Worm (Caenorhabditis elegans): Measurements from ENCODE around the gene spex-3.
A peak's percentile ranks its signal among the peaks of the same experiment; 100 is the strongest.

The spex-3 gene

ce11 chrIII:1695006-1695405, 7.2 kb downstream of the spex-3 start, which contains the start of gene srd-64:
TSS of gene srd-64 (minus strand) at chrIII:1695106.
- TF ChIP-seq R02D3.7 (tag; optimal IDR thresholded peaks at IDR 0.05): no peak
- no peak for TF ChIP-seq eor-1 (tag; optimal IDR thresholded peaks at IDR 0.05)
- no peak for TF ChIP-seq lin-15B (tag; optimal IDR thresholded peaks at IDR 0.05)

- TF ChIP-seq ceh-28 (tag; optimal IDR thresholded peaks at IDR 0.05) (no peak), hmg-11 (tag; optimal IDR thresholded peaks at IDR 0.05) (no peak), fos-1 (tag; optimal IDR thresholded peaks at IDR 0.05) (no peak), eor-1 (tag; optimal IDR thresholded peaks at IDR 0.05) (no peak), nhr-77 (tag; optimal IDR thresholded peaks at IDR 0.05) (no peak)
These were observed 12.3 kb downstream of the spex-3 start, which contains the start of gene Y22D7AR.14 for ce11 chrIII:1689927-1690326. TSS of gene Y22D7AR.14 (minus strand) at chrIII:1690027.

ce11 chrIII:1687999-1688398, 14.2 kb downstream of the spex-3 start, which contains the start of gene Y22D7AR.7:
TSS of gene Y22D7AR.7 (minus strand) at chrIII:1688099.
- TF ChIP-seq ama-1 (optimal IDR thresholded peaks at IDR 0.05): no peak
- TF ChIP-seq R02D3.7 (tag; optimal IDR thresholded peaks at IDR 0.05): no peak
- no peak for TF ChIP-seq ceh-16 (tag; optimal IDR thresholded peaks at IDR 0.05)
- TF ChIP-seq nhr-12 (tag; optimal IDR thresholded peaks at IDR 0.05): no peak
- no peak for TF ChIP-seq snpc-4 (tag; optimal IDR thresholded peaks at IDR 0.05)
- no peak for TF ChIP-seq ztf-4 (tag; optimal IDR thresholded peaks at IDR 0.05)
- no peak for TF ChIP-seq pha-4 (tag; optimal IDR thresholded peaks at IDR 0.05)
- no peak for TF ChIP-seq unc-62 (GFP tag; optimal IDR thresholded peaks at IDR 0.05)
- no peak for TF ChIP-seq pqm-1 (tag; optimal IDR thresholded peaks at IDR 0.05)
- no peak for TF ChIP-seq egl-27 (tag; optimal IDR thresholded peaks at IDR 0.05)
- TF ChIP-seq nhr-11 (tag; optimal IDR thresholded peaks at IDR 0.05): no peak
- TF ChIP-seq fkh-10 (GFP tag; optimal IDR thresholded peaks at IDR 0.05): no peak

ce11 chrIII:1682262-1682661, 20.0 kb downstream of the spex-3 start:
- TF ChIP-seq elt-2 (tag; optimal IDR thresholded peaks at IDR 0.05) (peak; percentile 52), egl-27 (tag; optimal IDR thresholded peaks at IDR 0.05) (no peak), nhr-23 (tag; optimal IDR thresholded peaks at IDR 0.05) (no peak), lin-39 (tag; optimal IDR thresholded peaks at IDR 0.05) (peak; percentile 6), nhr-43 (tag; optimal IDR thresholded peaks at IDR 0.05; ENCODE audit: poor library complexity, severe bottlenecking) (peak; percentile 31), mdl-1 (tag; optimal IDR thresholded peaks at IDR 0.05) (peak; percentile 14)

- TF ChIP-seq pqm-1 (tag; optimal IDR thresholded peaks at IDR 0.05) (peak; percentile 93), tbx-2 (tag; optimal IDR thresholded peaks at IDR 0.05) (no peak), ceh-28 (tag; optimal IDR thresholded peaks at IDR 0.05) (peak; percentile 80), nhr-12 (tag; optimal IDR thresholded peaks at IDR 0.05) (no peak), nhr-11 (tag; optimal IDR thresholded peaks at IDR 0.05) (no peak), nhr-67 (tag; optimal IDR thresholded peaks at IDR 0.05) (no peak), nhr-28 (tag; optimal IDR thresholded peaks at IDR 0.05) (no peak), R02D3.7 (tag; optimal IDR thresholded peaks at IDR 0.05) (peak; percentile 51), lin-15B (tag; optimal IDR thresholded peaks at IDR 0.05) (peak; percentile 41), fkh-2 (tag; optimal IDR thresholded peaks at IDR 0.05) (no peak), ceh-9 (tag; optimal IDR thresholded peaks at IDR 0.05) (no peak), jun-1 (tag; optimal IDR thresholded peaks at IDR 0.05) (peak; percentile 84), ceh-82 (tag; optimal IDR thresholded peaks at IDR 0.05) (no peak), hmg-11 (tag; optimal IDR thresholded peaks at IDR 0.05) (peak; percentile 24), mdl-1 (tag; optimal IDR thresholded peaks at IDR 0.05) (no peak), eor-1 (tag; optimal IDR thresholded peaks at IDR 0.05) (no peak), lin-39 (tag; optimal IDR thresholded peaks at IDR 0.05) (peak; percentile 45), fos-1 (tag; optimal IDR thresholded peaks at IDR 0.05) (no peak), ZK546.5 (tag; optimal IDR thresholded peaks at IDR 0.05) (no peak), ztf-11 (tag; optimal IDR thresholded peaks at IDR 0.05) (no peak), unc-62 (GFP tag; optimal IDR thresholded peaks at IDR 0.05) (no peak), snpc-4 (tag; optimal IDR thresholded peaks at IDR 0.05) (no peak), ztf-4 (tag; optimal IDR thresholded peaks at IDR 0.05) (no peak), aly-2 (tag; optimal IDR thresholded peaks at IDR 0.05) (no peak), pha-4 (tag; optimal IDR thresholded peaks at IDR 0.05) (peak; percentile 76), ama-1 (optimal IDR thresholded peaks at IDR 0.05) (no peak), mml-1 (tag; optimal IDR thresholded peaks at IDR 0.05) (no peak), zag-1 (tag; optimal IDR thresholded peaks at IDR 0.05) (no peak), sea-2 (GFP tag; optimal IDR thresholded peaks at IDR 0.05) (no peak), daf-12 (tag; optimal IDR thresholded peaks at IDR 0.05) (no peak), nhr-25 (tag; optimal IDR thresholded peaks at IDR 0.05) (peak; percentile 82), unc-39 (tag; optimal IDR thresholded peaks at IDR 0.05) (no peak), nhr-237 (tag; optimal IDR thresholded peaks at IDR 0.05) (no peak), elt-3 (tag; optimal IDR thresholded peaks at IDR 0.05) (peak in 1 of 3 experiments; percentile 51), elt-2 (tag; optimal IDR thresholded peaks at IDR 0.05) (peak; percentile 93), egl-5 (tag; optimal IDR thresholded peaks at IDR 0.05) (peak; percentile 96), fkh-10 (GFP tag; optimal IDR thresholded peaks at IDR 0.05) (no peak), egl-27 (tag; optimal IDR thresholded peaks at IDR 0.05) (no peak), elt-1 (tag; optimal IDR thresholded peaks at IDR 0.05) (no peak), lsy-12 (tag; optimal IDR thresholded peaks at IDR 0.05) (peak; percentile 9)
These were observed 21.2 kb downstream of the spex-3 start for ce11 chrIII:1680996-1681395.
